Fruit fly (Drosophila melanogaster) whole organism, embryonic: ENCODE data around the gene eya.

Source experiments
- Aef1 ChIP-seq: fragments of 200-800 bp; sonication (Bioruptor generic); IDR thresholded peaks from 3 replicates; pipeline ENCODE4 v1.3.6; 2022; ENCODE audit warnings: missing biosample characterization, missing genetic modification characterization
- BEAF-32 ChIP-seq: fragments of 200-800 bp; sonication (Bioruptor generic); optimal IDR thresholded peaks from 3 replicates; lab custom pipeline; 2017; ENCODE audit warnings: missing biosample characterization, missing genetic modification characterization, mild to moderate bottlenecking, moderate library complexity, missing genetic modification reagents
- CG10462 ChIP-seq: fragments of 200-800 bp; sonication (Bioruptor generic); optimal IDR thresholded peaks from 2 replicates; lab custom pipeline; 2016; ENCODE audit warnings: missing biosample characterization, missing genetic modification characterization
- CG10959 ChIP-seq: fragments of 200-800 bp; sonication (Bioruptor generic); IDR thresholded peaks from 2 replicates; pipeline ENCODE4 v1.3.6; 2022; ENCODE audit warnings: missing biosample characterization, missing genetic modification characterization
- CG13424 ChIP-seq: fragments of 200-800 bp; sonication (Bioruptor generic); optimal IDR thresholded peaks from 2 replicates; lab custom pipeline; 2019; ENCODE audit warnings: missing biosample characterization, mild to moderate bottlenecking, missing genetic modification characterization, moderate library complexity
- CG15696 ChIP-seq: fragments of 200-800 bp; sonication (Bioruptor generic); optimal IDR thresholded peaks from 2 replicates; lab custom pipeline; 2019; ENCODE audit warnings: missing biosample characterization, mild to moderate bottlenecking, missing genetic modification characterization, moderate library complexity
- CG17359 ChIP-seq: fragments of 200-800 bp; sonication (Bioruptor generic); optimal IDR thresholded peaks from 3 replicates; lab custom pipeline; 2018; ENCODE audit warnings: missing biosample characterization, mild to moderate bottlenecking, missing genetic modification characterization, moderate library complexity
- CG17385 ChIP-seq: fragments of 200-800 bp; sonication (Bioruptor generic); optimal IDR thresholded peaks from 3 replicates; lab custom pipeline; 2018; ENCODE audit warnings: missing biosample characterization, mild to moderate bottlenecking, missing genetic modification characterization
- CG18764 ChIP-seq: fragments of 200-800 bp; sonication (Bioruptor generic); optimal IDR thresholded peaks from 3 replicates; lab custom pipeline; 2016; ENCODE audit warnings: missing biosample characterization, missing genetic modification characterization
- CG2202 ChIP-seq: fragments of 200-800 bp; sonication (Bioruptor generic); optimal IDR thresholded peaks from 2 replicates; lab custom pipeline; 2018; ENCODE audit warnings: missing biosample characterization, mild to moderate bottlenecking, missing genetic modification characterization
- CG33213 ChIP-seq: fragments of 200-800 bp; sonication (Bioruptor generic); optimal IDR thresholded peaks from 3 replicates; lab custom pipeline; 2016; ENCODE audit warnings: missing biosample characterization, missing genetic modification characterization
- CG33557 ChIP-seq: fragments of 200-800 bp; sonication (Bioruptor generic); optimal IDR thresholded peaks from 2 replicates; lab custom pipeline; 2019; ENCODE audit warnings: missing biosample characterization, mild to moderate bottlenecking, missing genetic modification characterization, moderate library complexity
- CG3407 ChIP-seq: fragments of 200-800 bp; sonication (Bioruptor generic); optimal IDR thresholded peaks from 2 replicates; lab custom pipeline; 2018; ENCODE audit warnings: missing biosample characterization, mild to moderate bottlenecking, missing genetic modification characterization
- CG4360 ChIP-seq: fragments of 200-800 bp; sonication (Bioruptor generic); IDR thresholded peaks from 2 replicates; pipeline ENCODE4 v1.3.6; 2022; ENCODE audit warnings: missing biosample characterization, missing genetic modification characterization
- CG4707 ChIP-seq: fragments of 200-800 bp; sonication (Bioruptor generic); optimal IDR thresholded peaks from 2 replicates; lab custom pipeline; 2018; ENCODE audit warnings: missing biosample characterization, mild to moderate bottlenecking, missing genetic modification characterization, moderate library complexity
- CG4820 ChIP-seq: fragments of 200-800 bp; sonication (Bioruptor generic); optimal IDR thresholded peaks from 3 replicates; lab custom pipeline; 2016; ENCODE audit warnings: missing biosample characterization, missing genetic modification characterization
- CG7556 ChIP-seq: fragments of 200-800 bp; sonication (Bioruptor generic); optimal IDR thresholded peaks from 2 replicates; lab custom pipeline; 2017; ENCODE audit warnings: missing biosample characterization, mild to moderate bottlenecking, missing genetic modification characterization
- CG9876 ChIP-seq: fragments of 200-800 bp; sonication (Bioruptor generic); optimal IDR thresholded peaks from 2 replicates; lab custom pipeline; 2016; ENCODE audit warnings: missing biosample characterization, missing genetic modification characterization
- CG9932 ChIP-seq: fragments of 200-800 bp; sonication (Bioruptor generic); IDR thresholded peaks from 2 replicates; pipeline ENCODE4 v1.3.6; 2022; ENCODE audit warnings: missing biosample characterization, missing genetic modification characterization
- HLH54F ChIP-seq: fragments of 200-800 bp; sonication (Bioruptor generic); optimal IDR thresholded peaks from 3 replicates; lab custom pipeline; 2016; ENCODE audit warnings: missing biosample characterization, missing genetic modification characterization
- Lpt ChIP-seq: fragments of >200 bp; optimal IDR thresholded peaks from 2 replicates; lab custom pipeline; 2018; ENCODE audit warnings: missing biosample characterization, missing genetic modification characterization
- Neu2 ChIP-seq: fragments of 200-800 bp; sonication (Bioruptor generic); optimal IDR thresholded peaks from 3 replicates; lab custom pipeline; 2016; ENCODE audit warnings: missing biosample characterization, missing genetic modification characterization, borderline replicate concordance
- Oli ChIP-seq: fragments of 200-800 bp; sonication (Bioruptor generic); optimal IDR thresholded peaks from 2 replicates; lab custom pipeline; 2018; ENCODE audit warnings: missing biosample characterization, mild to moderate bottlenecking, missing genetic modification characterization, moderate library complexity
- PHDP ChIP-seq: fragments of 200-800 bp; sonication (Bioruptor generic); optimal IDR thresholded peaks from 3 replicates; lab custom pipeline; 2018; ENCODE audit warnings: missing biosample characterization, mild to moderate bottlenecking, missing genetic modification characterization, moderate library complexity
- Spps ChIP-seq: fragments of 200-800 bp; sonication (Bioruptor generic); optimal IDR thresholded peaks from 2 replicates; lab custom pipeline; 2018; ENCODE audit warnings: missing biosample characterization, mild to moderate bottlenecking, missing genetic modification characterization
- bab2 ChIP-seq: fragments of 200-800 bp; sonication (Bioruptor generic); optimal IDR thresholded peaks from 2 replicates; lab custom pipeline; 2016; ENCODE audit warnings: missing biosample characterization, missing genetic modification characterization
- bigmax ChIP-seq: fragments of 200-800 bp; sonication (Bioruptor generic); optimal IDR thresholded peaks from 2 replicates; lab custom pipeline; 2018; ENCODE audit warnings: missing biosample characterization, mild to moderate bottlenecking, missing genetic modification characterization
- bowl ChIP-seq: fragments of 200-800 bp; sonication (Bioruptor generic); IDR thresholded peaks from 2 replicates; pipeline ENCODE4 v1.3.6; 2022; ENCODE audit warnings: missing biosample characterization, missing genetic modification characterization
- croc ChIP-seq: fragments of 200-800 bp; sonication (Bioruptor generic); conservative IDR thresholded peaks from 3 replicates; pipeline ENCODE4 v1.3.6; 2022; ENCODE audit warnings: missing biosample characterization, missing genetic modification characterization
- dmrt11E ChIP-seq: fragments of 200-800 bp; sonication (Bioruptor generic); optimal IDR thresholded peaks from 3 replicates; lab custom pipeline; 2018; ENCODE audit warnings: missing biosample characterization, mild to moderate bottlenecking, missing genetic modification characterization, moderate library complexity
- dysf ChIP-seq: fragments of 200-800 bp; sonication (Bioruptor generic); IDR thresholded peaks from 3 replicates; pipeline ENCODE4 v1.3.6; 2022; ENCODE audit warnings: missing biosample characterization, missing genetic modification characterization
- ems ChIP-seq: fragments of 200-800 bp; sonication (Bioruptor generic); optimal IDR thresholded peaks from 3 replicates; lab custom pipeline; 2016; ENCODE audit warnings: missing biosample characterization, missing genetic modification characterization
- esg ChIP-seq: fragments of 200-800 bp; sonication (Bioruptor generic); conservative IDR thresholded peaks from 2 replicates; pipeline ENCODE4 v1.3.6; 2022; ENCODE audit warnings: missing biosample characterization, missing genetic modification characterization
- exex ChIP-seq: fragments of 200-800 bp; sonication (Bioruptor generic); optimal IDR thresholded peaks from 4 replicates; lab custom pipeline; 2018; ENCODE audit warnings: missing biosample characterization, mild to moderate bottlenecking, missing genetic modification characterization, moderate library complexity
- eyg ChIP-seq: fragments of 200-800 bp; sonication (Bioruptor generic); optimal IDR thresholded peaks from 3 replicates; lab custom pipeline; 2016; ENCODE audit warnings: missing biosample characterization, missing genetic modification characterization
- fru ChIP-seq: fragments of >200 bp; optimal IDR thresholded peaks from 2 replicates; lab custom pipeline; 2017
- gt ChIP-seq: fragments of 200-800 bp; sonication (Bioruptor generic); IDR thresholded peaks from 2 replicates; pipeline ENCODE4 v1.3.6; 2022; ENCODE audit warnings: missing biosample characterization, missing genetic modification characterization
- pho ChIP-seq: fragments of 200-800 bp; sonication (Bioruptor generic); optimal IDR thresholded peaks from 2 replicates; lab custom pipeline; 2016; ENCODE audit warnings: missing biosample characterization, missing genetic modification characterization
- run ChIP-seq: fragments of 200-800 bp; sonication (Bioruptor generic); optimal IDR thresholded peaks from 3 replicates; lab custom pipeline; 2018; ENCODE audit warnings: missing biosample characterization, mild to moderate bottlenecking, missing genetic modification characterization
- sc ChIP-seq, 3 experiments: fragments of >200 bp in 2 of 3; fragments of 200-800 bp in 1 of 3; sonication (Bioruptor generic) in 1 of 3; optimal IDR thresholded peaks; 2 replicates in 2 of 3; 3 replicates in 1 of 3; lab custom pipeline; 2017; ENCODE audit warnings: mild to moderate bottlenecking in 1 of 3, missing biosample characterization in 1 of 3, missing genetic modification characterization in 1 of 3, missing genetic modification reagents in 1 of 3
- schlank ChIP-seq: fragments of 200-800 bp; sonication (Bioruptor generic); optimal IDR thresholded peaks from 2 replicates; lab custom pipeline; 2018; ENCODE audit warnings: missing biosample characterization, mild to moderate bottlenecking, missing genetic modification characterization
- sens ChIP-seq: fragments of 200-800 bp; sonication (Bioruptor generic); peaks from one replicate; lab custom pipeline; 2016; ENCODE audit warnings: missing biosample characterization, missing genetic modification characterization
- so ChIP-seq: fragments of 200-800 bp; sonication (Bioruptor generic); IDR thresholded peaks from 3 replicates; pipeline ENCODE4 v1.3.6; 2022; ENCODE audit warnings: missing biosample characterization, missing genetic modification characterization
- sqz ChIP-seq: fragments of 200-800 bp; sonication (Bioruptor generic); optimal IDR thresholded peaks from 3 replicates; lab custom pipeline; 2018; ENCODE audit warnings: missing biosample characterization, mild to moderate bottlenecking, missing genetic modification characterization
- tll ChIP-seq, 2 experiments: fragments of 200-800 bp in 1 of 2; fragments of >200 bp in 1 of 2; sonication (Bioruptor generic) in 1 of 2; optimal IDR thresholded peaks; 2 replicates each; lab custom pipeline; 2017 to 2019; ENCODE audit warnings: missing biosample characterization in 2 of 2, missing genetic modification characterization in 2 of 2, mild to moderate bottlenecking in 1 of 2, moderate library complexity in 1 of 2
- vnd ChIP-seq: fragments of 200-800 bp; sonication (Bioruptor generic); IDR thresholded peaks from 3 replicates; pipeline ENCODE4 v1.3.6; 2022; ENCODE audit warnings: missing biosample characterization, missing genetic modification characterization; ENCODE audit not compliant: partially characterized antibody
- zen ChIP-seq: fragments of 200-800 bp; sonication (Bioruptor generic); optimal IDR thresholded peaks from 3 replicates; lab custom pipeline; 2018; ENCODE audit warnings: missing biosample characterization, mild to moderate bottlenecking, missing genetic modification characterization, moderate library complexity
- zen2 ChIP-seq: fragments of 200-800 bp; sonication (Bioruptor generic); IDR thresholded peaks from 3 replicates; pipeline ENCODE4 v1.3.6; 2022; ENCODE audit warnings: missing biosample characterization, missing genetic modification characterization; ENCODE audit not compliant: partially characterized antibody

eya gene

dm6 chr2L:6595027-6595426, 48.3 kb upstream of the eya start (continued):
- TF ChIP-seq schlank (tag; lab: Kevin White, UChicago) (no peak), Oli (tag; lab: Kevin White, UChicago) (peak; percentile 19), bowl (no peak), CG9932 (no peak), CG4360 (no peak), Neu2 (no peak), tll (GFP tag; optimal IDR thresholded peaks at IDR 0.05; lab: Kevin White, UChicago) (no peak), CG7556 (GFP tag; lab: Kevin White, UChicago) (no peak), CG4707 (no peak), sens (GFP tag; lab: Kevin White, UChicago) (no peak), bigmax (GFP tag; lab: Kevin White, UChicago) (no peak), CG33213 (GFP tag; lab: Kevin White, UChicago) (no peak), BEAF-32 (GFP tag; lab: Kevin White, UChicago) (no peak), vnd (GFP tag; lab: Robert Waterston, UW) (no peak), ems (GFP tag; lab: Kevin White, UChicago) (no peak), CG18764 (GFP tag; lab: Kevin White, UChicago) (no peak), CG10959 (GFP tag; lab: Robert Waterston, UW) (no peak), CG17359 (tag; lab: Kevin White, UChicago) (no peak), sc (optimal IDR thresholded peaks at IDR 0.05; lab: Kevin White, UChicago) (no peak), sc (GFP tag; optimal IDR thresholded peaks at IDR 0.05; lab: Kevin White, UChicago) (peak; percentile 38), bab2 (GFP tag; lab: Kevin White, UChicago) (no peak), CG17385 (GFP tag; lab: Kevin White, UChicago) (peak; percentile 15), PHDP (tag; lab: Kevin White, UChicago) (peak; percentile 57), zen (tag; lab: Kevin White, UChicago) (no peak), Lpt (GFP tag; lab: Kevin White, UChicago) (no peak), croc (GFP tag; lab: Robert Waterston, UW) (no peak), eyg (GFP tag; lab: Kevin White, UChicago) (no peak), dysf (GFP tag; lab: Robert Waterston, UW) (no peak), gt (no peak), CG3407 (GFP tag; lab: Kevin White, UChicago) (peak; percentile 6), HLH54F (GFP tag; lab: Kevin White, UChicago) (no peak), so (GFP tag; lab: Robert Waterston, UW) (no peak), exex (no peak), pho (GFP tag; lab: Kevin White, UChicago) (no peak), fru (lab: Kevin White, UChicago) (no peak), CG33557 (GFP tag; lab: Kevin White, UChicago) (peak; percentile 60), zen2 (GFP tag; lab: Robert Waterston, UW) (no peak), CG2202 (tag; lab: Kevin White, UChicago) (peak; percentile 28), Aef1 (GFP tag; lab: Robert Waterston, UW) (no peak), sqz (GFP tag; lab: Kevin White, UChicago) (no peak), CG4820 (GFP tag; lab: Kevin White, UChicago) (no peak), CG9876 (no peak), CG10462 (peak; percentile 10), run (tag; lab: Kevin White, UChicago) (no peak), CG15696 (no peak), Spps (no peak), CG13424 (peak; percentile 61), dmrt11E (tag; lab: Kevin White, UChicago) (peak; percentile 61), esg (GFP tag; lab: Robert Waterston, UW) (no peak)
